Worm (Caenorhabditis elegans): ENCODE measurements around the gene ZK328.6.

ZK328.6 gene

ce11 chrIII:5992913-5993312 lies 37.5 kb downstream of the ZK328.6 start, which contains the start of gene T04C9.1:
Gene T04C9.1 (plus strand): TSS chrIII:5993213.
- TF ChIP-seq sptf-1 (tag; optimal IDR thresholded peaks at IDR 0.05) (no peak), ceh-63 (GFP tag; optimal IDR thresholded peaks at IDR 0.05) (no peak), lin-14 (GFP tag; optimal IDR thresholded peaks at IDR 0.05) (no peak), tbx-2 (tag; optimal IDR thresholded peaks at IDR 0.05) (no peak), lin-39 (tag; optimal IDR thresholded peaks at IDR 0.05) (no peak), mab-9 (GFP tag; IDR thresholded peaks at IDR 0.05) (no peak), swsn-7 (tag; optimal IDR thresholded peaks at IDR 0.05) (no peak)

- TF ChIP-seq C16A3.4 (tag; optimal IDR thresholded peaks at IDR 0.05) = no peak
- TF ChIP-seq hlh-4 (tag; optimal IDR thresholded peaks at IDR 0.05) = no peak
- TF ChIP-seq snpc-4 (tag; optimal IDR thresholded peaks at IDR 0.05) = no peak
- no peak for TF ChIP-seq nhr-11 (tag; optimal IDR thresholded peaks at IDR 0.05)
- no peak for TF ChIP-seq tbx-2 (tag; optimal IDR thresholded peaks at IDR 0.05)
- no peak for TF ChIP-seq ama-1 (optimal IDR thresholded peaks at IDR 0.05)
- TF ChIP-seq ceh-88 (GFP tag; IDR thresholded peaks at IDR 0.05) = no peak
- TF ChIP-seq egl-27 (tag; optimal IDR thresholded peaks at IDR 0.05) = no peak
- no peak for TF ChIP-seq hpl-2 (GFP tag; optimal IDR thresholded peaks at IDR 0.05)
- no peak for TF ChIP-seq xbp-1 (tag; optimal IDR thresholded peaks at IDR 0.05)
- TF ChIP-seq unc-62 (GFP tag; optimal IDR thresholded peaks at IDR 0.05) = no peak
- peak; percentile 79 for TF ChIP-seq fkh-10 (GFP tag; optimal IDR thresholded peaks at IDR 0.05)
- TF ChIP-seq lin-14 (GFP tag; optimal IDR thresholded peaks at IDR 0.05) = peak; percentile 66
- no peak for TF ChIP-seq sptf-1 (tag; optimal IDR thresholded peaks at IDR 0.05)
- TF ChIP-seq mef-2 (tag; optimal IDR thresholded peaks at IDR 0.05) = no peak
- no peak for TF ChIP-seq aly-2 (tag; optimal IDR thresholded peaks at IDR 0.05)
- no peak for TF ChIP-seq ztf-4 (tag; optimal IDR thresholded peaks at IDR 0.05)
- TF ChIP-seq zag-1 (tag; optimal IDR thresholded peaks at IDR 0.05) = no peak
- TF ChIP-seq lsy-2 (tag; optimal IDR thresholded peaks at IDR 0.05) = peak in 1 of 2 experiments; percentile 17
- no peak for TF ChIP-seq nhr-28 (tag; optimal IDR thresholded peaks at IDR 0.05)
- TF ChIP-seq tlp-1 (tag; optimal IDR thresholded peaks at IDR 0.05) = no peak
- TF ChIP-seq lin-39 (tag; optimal IDR thresholded peaks at IDR 0.05) = no peak
- no peak for TF ChIP-seq dsc-1 (tag; optimal IDR thresholded peaks at IDR 0.05)
- TF ChIP-seq ces-1 (GFP tag; optimal IDR thresholded peaks at IDR 0.05) = peak; percentile 53
Observed at ce11 chrIII:5992043-5992442, 38.3 kb downstream of the ZK328.6 start.

- TF ChIP-seq fkh-10 (GFP tag; optimal IDR thresholded peaks at IDR 0.05) (peak; percentile 37), ceh-88 (GFP tag; IDR thresholded peaks at IDR 0.05) (no peak), pag-3 (tag; optimal IDR thresholded peaks at IDR 0.05; ENCODE audit: borderline replicate concordance, insufficient read depth) (no peak), lin-14 (GFP tag; optimal IDR thresholded peaks at IDR 0.05) (peak; percentile 55), fos-1 (tag; optimal IDR thresholded peaks at IDR 0.05) (no peak), lin-35 (GFP tag; optimal IDR thresholded peaks at IDR 0.05) (no peak), aly-2 (tag; optimal IDR thresholded peaks at IDR 0.05) (no peak), mdl-1 (tag; optimal IDR thresholded peaks at IDR 0.05) (no peak), nhr-85 (tag) (no peak), lir-3 (tag; optimal IDR thresholded peaks at IDR 0.05; ENCODE audit: poor library complexity) (no peak), nhr-76 (tag; optimal IDR thresholded peaks at IDR 0.05) (no peak), dpl-1 (GFP tag; optimal IDR thresholded peaks at IDR 0.05) (no peak), lsy-2 (tag; optimal IDR thresholded peaks at IDR 0.05) (peak in 1 of 2 experiments; percentile 7), fkh-8 (tag; optimal IDR thresholded peaks at IDR 0.05) (no peak), snpc-4 (tag; optimal IDR thresholded peaks at IDR 0.05) (no peak)
Observed at ce11 chrIII:5991142-5991930, 39.0 kb downstream of the ZK328.6 start, which contains the start of gene T04C9.2. Gene T04C9.2 (plus strand): TSS chrIII:5991880.

ce11 chrIII:5990090-5990489 lies 40.3 kb downstream of the ZK328.6 start:
- TF ChIP-seq ama-1 (optimal IDR thresholded peaks at IDR 0.05) (no peak), hlh-17 (GFP tag; optimal IDR thresholded peaks at IDR 0.05; ENCODE audit: borderline replicate concordance) (no peak), nhr-71 (tag; optimal IDR thresholded peaks at IDR 0.05) (peak; percentile 3), nhr-77 (tag; optimal IDR thresholded peaks at IDR 0.05) (no peak), skn-1 (tag; optimal IDR thresholded peaks at IDR 0.05) (peak; percentile 8), lin-14 (GFP tag; optimal IDR thresholded peaks at IDR 0.05) (peak; percentile 57), elt-2 (tag; optimal IDR thresholded peaks at IDR 0.05) (no peak), efl-1 (optimal IDR thresholded peaks at IDR 0.05) (no peak), efl-1 (GFP tag; optimal IDR thresholded peaks at IDR 0.05 in 1 of 2) (peak in 1 of 2 experiments; percentile 57)

Data from whole organism, L1 larva.